Worm (Caenorhabditis elegans) whole organism, L3 larva: Measurements from ENCODE around the gene Y57G7A.2.

Experiments used
- R02D3.7 ChIP-seq: fragments of 150-350 bp; optimal IDR thresholded peaks from 2 replicates; lab custom pipeline; 2014; ENCODE audit warnings: missing biosample characterization, missing genetic modification characterization
- ZK546.5 ChIP-seq: sonication (generic microtip); optimal IDR thresholded peaks from 2 replicates; lab custom pipeline; 2017; ENCODE audit warnings: missing biosample characterization, missing genetic modification characterization
- aly-2 ChIP-seq: fragments of 150-350 bp; optimal IDR thresholded peaks from 2 replicates; lab custom pipeline; 2014; ENCODE audit warnings: missing biosample characterization, missing genetic modification characterization
- ama-1 ChIP-seq: fragments of 150-350 bp; optimal IDR thresholded peaks from 2 replicates; lab custom pipeline; 2018
- ceh-16 ChIP-seq: sonication (generic microtip); optimal IDR thresholded peaks from 2 replicates; lab custom pipeline; 2017; ENCODE audit warnings: missing biosample characterization, missing genetic modification characterization
- ceh-28 ChIP-seq: fragments of 150-350 bp; optimal IDR thresholded peaks from 2 replicates; lab custom pipeline; 2014; ENCODE audit warnings: missing biosample characterization, missing genetic modification reagents, missing genetic modification characterization
- ceh-82 ChIP-seq: fragments of 150-350 bp; optimal IDR thresholded peaks from 2 replicates; lab custom pipeline; 2014; ENCODE audit warnings: missing biosample characterization, missing genetic modification characterization
- ceh-9 ChIP-seq: sonication (generic microtip); optimal IDR thresholded peaks from 2 replicates; lab custom pipeline; 2018; ENCODE audit warnings: missing biosample characterization, missing genetic modification characterization
- daf-12 ChIP-seq: fragments of 150-350 bp; optimal IDR thresholded peaks from 2 replicates; lab custom pipeline; 2014; ENCODE audit warnings: missing biosample characterization, missing genetic modification reagents, missing genetic modification characterization
- egl-5 ChIP-seq: fragments of 150-350 bp; optimal IDR thresholded peaks from 2 replicates; lab custom pipeline; 2017; ENCODE audit warnings: missing biosample characterization, missing genetic modification reagents, missing genetic modification characterization, inconsistent platforms
- elt-1 ChIP-seq: fragments of 150-350 bp; optimal IDR thresholded peaks from 2 replicates; lab custom pipeline; 2014; ENCODE audit warnings: missing biosample characterization, missing genetic modification characterization
- elt-2 ChIP-seq: sonication (generic microtip); optimal IDR thresholded peaks from 2 replicates; lab custom pipeline; 2016; ENCODE audit warnings: missing genetic modification reagents, mild to moderate bottlenecking, missing genetic modification characterization, missing compliant biosample characterization
- elt-3 ChIP-seq, 3 experiments: fragments of 150-350 bp in 1 of 3; sonication (generic microtip) in 2 of 3; optimal IDR thresholded peaks; 2 replicates in 2 of 3; 4 replicates in 1 of 3; lab custom pipeline; 2014 to 2017; ENCODE audit warnings: missing biosample characterization in 3 of 3, missing genetic modification characterization in 3 of 3
- eor-1 ChIP-seq, 2 experiments: fragments of 150-350 bp; optimal IDR thresholded peaks; 2 replicates each; lab custom pipeline; 2014 to 2018; ENCODE audit warnings: missing biosample characterization in 2 of 2, missing genetic modification characterization in 2 of 2
- fkh-2 ChIP-seq: fragments of 150-350 bp; optimal IDR thresholded peaks from 2 replicates; lab custom pipeline; 2014; ENCODE audit warnings: missing biosample characterization, missing genetic modification reagents, missing genetic modification characterization
- fos-1 ChIP-seq: fragments of 150-350 bp; optimal IDR thresholded peaks from 2 replicates; lab custom pipeline; 2014; ENCODE audit warnings: missing biosample characterization, missing genetic modification characterization
- hmg-11 ChIP-seq: sonication (generic microtip); optimal IDR thresholded peaks from 2 replicates; lab custom pipeline; 2016; ENCODE audit warnings: missing genetic modification characterization, missing compliant biosample characterization
- jun-1 ChIP-seq: fragments of 150-350 bp; optimal IDR thresholded peaks from 2 replicates; lab custom pipeline; 2014; ENCODE audit warnings: missing biosample characterization, missing genetic modification reagents, missing genetic modification characterization
- lin-39 ChIP-seq: fragments of 150-350 bp; optimal IDR thresholded peaks from 2 replicates; lab custom pipeline; 2018; ENCODE audit warnings: missing biosample characterization, missing genetic modification reagents, missing genetic modification characterization
- lsy-12 ChIP-seq: sonication (generic microtip); optimal IDR thresholded peaks from 2 replicates; lab custom pipeline; 2016; ENCODE audit warnings: mild to moderate bottlenecking, missing genetic modification characterization, missing compliant biosample characterization
- mdl-1 ChIP-seq: fragments of 150-350 bp; optimal IDR thresholded peaks from 2 replicates; lab custom pipeline; 2014; ENCODE audit warnings: missing biosample characterization, missing genetic modification characterization
- nfya-1 ChIP-seq: sonication (generic microtip); optimal IDR thresholded peaks from 2 replicates; lab custom pipeline; 2017; ENCODE audit warnings: missing genetic modification characterization, mild to moderate bottlenecking, missing compliant biosample characterization, antibody characterized with exemption, moderate library complexity; ENCODE audit not compliant: insufficient read depth
- nhr-12 ChIP-seq: fragments of 150-350 bp; optimal IDR thresholded peaks from 2 replicates; lab custom pipeline; 2014; ENCODE audit warnings: missing biosample characterization, missing genetic modification characterization
- nhr-23 ChIP-seq: fragments of 150-350 bp; optimal IDR thresholded peaks from 2 replicates; lab custom pipeline; 2014; ENCODE audit warnings: missing biosample characterization, missing genetic modification reagents, missing genetic modification characterization
- nhr-237 ChIP-seq: fragments of 150-350 bp; optimal IDR thresholded peaks from 2 replicates; lab custom pipeline; 2014; ENCODE audit warnings: missing biosample characterization, missing genetic modification characterization
- nhr-25 ChIP-seq: sonication (generic microtip); optimal IDR thresholded peaks from 2 replicates; lab custom pipeline; 2017; ENCODE audit warnings: missing biosample characterization, missing genetic modification characterization
- nhr-76 ChIP-seq: fragments of 150-350 bp; sonication (generic microtip); optimal IDR thresholded peaks from 5 replicates; lab custom pipeline; 2014; ENCODE audit warnings: missing biosample characterization, missing genetic modification characterization
- nhr-77 ChIP-seq: fragments of 150-350 bp; optimal IDR thresholded peaks from 2 replicates; lab custom pipeline; 2014; ENCODE audit warnings: missing biosample characterization, missing genetic modification characterization
- pqm-1 ChIP-seq: fragments of 150-350 bp; optimal IDR thresholded peaks from 2 replicates; lab custom pipeline; 2017; ENCODE audit warnings: missing biosample characterization, missing genetic modification characterization, inconsistent platforms
- sea-2 ChIP-seq: fragments of 150-350 bp; sonication (generic microtip); optimal IDR thresholded peaks from 4 replicates; lab custom pipeline; 2014; ENCODE audit warnings: missing biosample characterization, missing genetic modification reagents, missing genetic modification characterization
- snpc-4 ChIP-seq: fragments of 150-350 bp; optimal IDR thresholded peaks from 2 replicates; lab custom pipeline; 2014; ENCODE audit warnings: missing biosample characterization, missing genetic modification characterization
- tbx-2 ChIP-seq: sonication (generic microtip); optimal IDR thresholded peaks from 2 replicates; lab custom pipeline; 2016; ENCODE audit warnings: mild to moderate bottlenecking, missing genetic modification characterization, missing compliant biosample characterization
- unc-39 ChIP-seq: sonication (generic microtip); optimal IDR thresholded peaks from 4 replicates; lab custom pipeline; 2017; ENCODE audit warnings: missing biosample characterization, missing genetic modification characterization
- unc-62 ChIP-seq: fragments of 150-350 bp; sonication (generic microtip); optimal IDR thresholded peaks from 4 replicates; lab custom pipeline; 2014; ENCODE audit warnings: missing biosample characterization, missing genetic modification reagents, missing genetic modification characterization
- zag-1 ChIP-seq: fragments of 150-350 bp; optimal IDR thresholded peaks from 2 replicates; lab custom pipeline; 2014; ENCODE audit warnings: missing biosample characterization, missing genetic modification characterization
- ztf-11 ChIP-seq: fragments of 150-350 bp; optimal IDR thresholded peaks from 2 replicates; lab custom pipeline; 2014; ENCODE audit warnings: missing biosample characterization, missing genetic modification characterization
- ztf-4 ChIP-seq: fragments of 150-350 bp; optimal IDR thresholded peaks from 2 replicates; lab custom pipeline; 2014; ENCODE audit warnings: missing biosample characterization, missing genetic modification characterization

Y57G7A.2 gene

ce11 chrII:1324017-1324416 is 28.1 kb downstream of the Y57G7A.2 start:
- no peak for TF ChIP-seq ama-1
- TF ChIP-seq jun-1 (tag; lab: Kevin White, UChicago), result no peak
- no peak for TF ChIP-seq nhr-12 (tag; lab: Kevin White, UChicago)
- TF ChIP-seq nhr-23 (tag; lab: Kevin White, UChicago), result no peak
- no peak for TF ChIP-seq ztf-4 (tag; lab: Kevin White, UChicago)
- no peak for TF ChIP-seq sea-2 (GFP tag; lab: Kevin White, UChicago)
- TF ChIP-seq unc-39 (tag; lab: Kevin White, UChicago), result no peak
- no peak for TF ChIP-seq daf-12 (tag; lab: Kevin White, UChicago)
- TF ChIP-seq zag-1, result no peak

ce11 chrII:1325604-1326003 is 29.7 kb downstream of the Y57G7A.2 start:
- TF ChIP-seq R02D3.7 (tag; lab: Kevin White, UChicago), result no peak
- peak; percentile 8 for TF ChIP-seq hmg-11 (tag; lab: Kevin White, UChicago)

ce11 chrII:1326689-1327088 is 30.8 kb downstream of the Y57G7A.2 start, which contains the start of gene jip-1:
TSS of gene jip-1 (plus strand) at chrII:1326989.
- TF ChIP-seq fos-1 (no peak), ztf-11 (no peak), elt-2 (no peak), ZK546.5 (tag; lab: Kevin White, UChicago) (no peak), snpc-4 (tag; lab: Kevin White, UChicago) (no peak), ceh-16 (tag; lab: Kevin White, UChicago) (no peak), eor-1 (tag; optimal IDR thresholded peaks at IDR 0.05; lab: Kevin White, UChicago) (no peak), pqm-1 (tag; lab: Kevin White, UChicago) (no peak), elt-3 (tag; optimal IDR thresholded peaks at IDR 0.05; lab: Kevin White, UChicago) (no peak), nhr-25 (tag; lab: Kevin White, UChicago) (no peak), sea-2 (GFP tag; lab: Kevin White, UChicago) (no peak), elt-1 (tag; lab: Kevin White, UChicago) (no peak), lsy-12 (tag; lab: Kevin White, UChicago) (no peak), fkh-2 (tag; lab: Kevin White, UChicago) (no peak), nhr-12 (tag; lab: Kevin White, UChicago) (no peak), unc-62 (no peak), R02D3.7 (tag; lab: Kevin White, UChicago) (no peak), ceh-28 (no peak), lin-39 (no peak)

DNA sequence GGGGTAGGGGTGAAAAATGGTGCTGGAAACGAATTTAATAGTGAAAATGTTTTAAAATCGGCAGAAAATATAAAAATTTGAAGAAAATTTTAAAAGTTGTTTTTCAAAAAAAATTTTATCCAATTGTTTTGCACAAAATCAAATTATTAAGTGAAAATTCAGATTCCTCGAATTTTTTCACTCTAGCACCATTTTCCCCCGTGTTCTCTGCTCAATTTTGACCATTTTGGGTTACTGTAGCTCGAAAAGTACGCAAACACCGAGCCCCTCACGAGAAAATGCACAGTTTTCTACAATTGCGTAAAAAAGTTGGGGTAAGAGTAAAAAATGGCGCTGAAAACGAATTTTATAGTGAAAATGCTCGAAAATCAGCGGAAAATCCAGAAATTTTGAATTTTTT is 34.0 kb downstream of the Y57G7A.2 start:
- TF ChIP-seq mdl-1 (tag; lab: Kevin White, UChicago), result no peak
- no peak for TF ChIP-seq unc-62
- no peak for TF ChIP-seq nhr-77
- no peak for TF ChIP-seq nhr-12 (tag; lab: Kevin White, UChicago)

ce11 chrII:1338196-1338595 is 42.3 kb downstream of the Y57G7A.2 start:
- no peak for TF ChIP-seq elt-2
- peak; percentile 33 for TF ChIP-seq nfya-1 (tag; lab: Kevin White, UChicago)
- peak; percentile 92 for TF ChIP-seq lin-39
- TF ChIP-seq jun-1 (tag; lab: Kevin White, UChicago), result no peak
- no peak for TF ChIP-seq ama-1
- TF ChIP-seq egl-5 (tag; lab: Kevin White, UChicago), result peak; percentile 46

DNA sequence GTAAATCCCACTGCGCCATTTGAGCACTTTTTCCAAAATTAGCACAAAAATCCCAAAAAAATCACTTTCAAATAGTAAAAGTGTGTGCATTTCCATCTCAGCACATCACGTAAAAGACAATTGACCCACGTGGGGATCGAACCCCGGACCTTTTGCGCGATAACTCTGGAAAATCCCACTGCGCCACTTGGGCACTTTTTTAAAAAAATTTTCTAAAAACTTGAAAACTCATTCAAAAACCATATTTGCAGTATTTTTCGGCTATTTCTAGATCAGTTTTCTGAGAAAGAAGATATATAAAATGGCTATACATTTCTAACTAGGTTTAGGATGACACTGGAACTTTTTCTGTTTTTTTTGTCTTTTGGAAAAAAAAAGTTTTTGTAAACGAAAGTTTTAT is 44.2 kb downstream of the Y57G7A.2 start:
- no peak for TF ChIP-seq nhr-12 (tag; lab: Kevin White, UChicago)
- no peak for TF ChIP-seq aly-2
- no peak for TF ChIP-seq ztf-11
- no peak for TF ChIP-seq fos-1
- TF ChIP-seq eor-1 (tag; optimal IDR thresholded peaks at IDR 0.05; lab: Kevin White, UChicago), result no peak
- TF ChIP-seq elt-1 (tag; lab: Kevin White, UChicago), result no peak
- TF ChIP-seq mdl-1 (tag; lab: Kevin White, UChicago), result no peak
- no peak for TF ChIP-seq nhr-76
- no peak for TF ChIP-seq ceh-9 (tag; lab: Kevin White, UChicago)
- TF ChIP-seq tbx-2 (tag; lab: Kevin White, UChicago), result no peak
- TF ChIP-seq nhr-237, result no peak
- TF ChIP-seq elt-2, result no peak
- no peak for TF ChIP-seq ama-1
- TF ChIP-seq ceh-82, result no peak
- TF ChIP-seq ceh-16 (tag; lab: Kevin White, UChicago), result no peak
- TF ChIP-seq nhr-77, result no peak
